Worm (Caenorhabditis elegans) whole organism, L1 larva: Measurements from ENCODE around the gene F59A6.4.

Experiments
- ceh-90 ChIP-seq: sonication (generic microtip); optimal IDR thresholded peaks from 2 replicates; lab custom pipeline; 2016; ENCODE audit warnings: missing genetic modification characterization, missing compliant biosample characterization
- dpl-1 ChIP-seq, 3 experiments: fragments of 150-350 bp in 2 of 3; sonication (generic microtip) in 1 of 3; optimal IDR thresholded peaks; 2 replicates each; lab custom pipeline; 2014 to 2017; ENCODE audit warnings: missing biosample characterization in 3 of 3, missing genetic modification characterization in 3 of 3, missing genetic modification reagents in 3 of 3
- fos-1 ChIP-seq: fragments of 150-350 bp; optimal IDR thresholded peaks from 2 replicates; lab custom pipeline; 2014; ENCODE audit warnings: missing biosample characterization, missing genetic modification characterization
- lin-39 ChIP-seq: fragments of 150-350 bp; optimal IDR thresholded peaks from 2 replicates; lab custom pipeline; 2014; ENCODE audit warnings: missing biosample characterization, missing genetic modification reagents, missing genetic modification characterization
- snpc-4 ChIP-seq: fragments of 150-350 bp; optimal IDR thresholded peaks from 2 replicates; lab custom pipeline; 2014; ENCODE audit warnings: missing biosample characterization, missing genetic modification characterization
- swsn-7 ChIP-seq: sonication (generic microtip); optimal IDR thresholded peaks from 2 replicates; lab custom pipeline; 2016; ENCODE audit warnings: missing genetic modification characterization, missing compliant biosample characterization

- TF ChIP-seq fos-1 (tag; lab: Kevin White, UChicago) (no peak), ceh-90 (tag; lab: Kevin White, UChicago) (no peak), lin-39 (tag; lab: Kevin White, UChicago) (no peak), snpc-4 (tag; lab: Kevin White, UChicago) (no peak), swsn-7 (tag; lab: Kevin White, UChicago) (no peak), dpl-1 (GFP tag; optimal IDR thresholded peaks at IDR 0.05; lab: Kevin White, UChicago) (no peak)
Observed at ce11 chrII:5056254-5056653, 51.4 kb downstream of the F59A6.4 start.
